Fruit fly (Drosophila melanogaster) whole organism, embryonic: ENCODE data around the gene CG10804.

Experiments used
- B-H2 ChIP-seq: fragments of 200-800 bp; sonication (Bioruptor generic); optimal IDR thresholded peaks from 2 replicates; lab custom pipeline; 2018; ENCODE audit warnings: missing biosample characterization, mild to moderate bottlenecking, missing genetic modification characterization
- BEAF-32 ChIP-seq: fragments of 200-800 bp; sonication (Bioruptor generic); optimal IDR thresholded peaks from 3 replicates; lab custom pipeline; 2017; ENCODE audit warnings: missing biosample characterization, missing genetic modification characterization, mild to moderate bottlenecking, moderate library complexity, missing genetic modification reagents
- CG10959 ChIP-seq: fragments of 200-800 bp; sonication (Bioruptor generic); IDR thresholded peaks from 2 replicates; pipeline ENCODE4 v1.3.6; 2022; ENCODE audit warnings: missing biosample characterization, missing genetic modification characterization
- CG12155 ChIP-seq: fragments of 200-800 bp; sonication (Bioruptor generic); optimal IDR thresholded peaks from 3 replicates; lab custom pipeline; 2016; ENCODE audit warnings: missing biosample characterization, missing genetic modification characterization
- CG12744 ChIP-seq: fragments of 200-800 bp; sonication (Bioruptor generic); optimal IDR thresholded peaks from 2 replicates; lab custom pipeline; 2016; ENCODE audit warnings: missing biosample characterization, missing genetic modification characterization
- CG13894 ChIP-seq: fragments of 200-800 bp; sonication (Bioruptor generic); optimal IDR thresholded peaks from 3 replicates; lab custom pipeline; 2018; ENCODE audit warnings: missing biosample characterization, mild to moderate bottlenecking, missing genetic modification characterization, moderate library complexity
- CG1792 ChIP-seq: fragments of 200-800 bp; sonication (Bioruptor generic); optimal IDR thresholded peaks from 2 replicates; lab custom pipeline; 2016; ENCODE audit warnings: missing biosample characterization, missing genetic modification characterization
- CG2120 ChIP-seq: fragments of 200-800 bp; sonication (Bioruptor generic); optimal IDR thresholded peaks from 3 replicates; lab custom pipeline; 2016; ENCODE audit warnings: missing biosample characterization, missing genetic modification characterization
- CG30431 ChIP-seq: fragments of 200-800 bp; sonication (Bioruptor generic); optimal IDR thresholded peaks from 2 replicates; lab custom pipeline; 2017; ENCODE audit warnings: missing biosample characterization, missing genetic modification characterization
- CG31365 ChIP-seq: fragments of 200-800 bp; sonication (Bioruptor generic); optimal IDR thresholded peaks from 2 replicates; lab custom pipeline; 2018; ENCODE audit warnings: missing biosample characterization, mild to moderate bottlenecking, missing genetic modification characterization
- CG32532 ChIP-seq: fragments of 200-800 bp; sonication (Bioruptor generic); IDR thresholded peaks from 2 replicates; pipeline ENCODE4 v1.3.6; 2022; ENCODE audit warnings: missing biosample characterization, missing genetic modification characterization
- CG7963 ChIP-seq: fragments of 200-800 bp; sonication (Bioruptor generic); IDR thresholded peaks from 3 replicates; pipeline ENCODE4 v1.3.6; 2022; ENCODE audit warnings: missing biosample characterization, missing genetic modification characterization; ENCODE audit not compliant: partially characterized antibody
- CG7987 ChIP-seq: fragments of 200-800 bp; sonication (Bioruptor generic); optimal IDR thresholded peaks from 2 replicates; lab custom pipeline; 2018; ENCODE audit warnings: missing biosample characterization, mild to moderate bottlenecking, missing genetic modification characterization, moderate library complexity
- CG9215 ChIP-seq: fragments of 200-800 bp; sonication (Bioruptor generic); IDR thresholded peaks from 2 replicates; pipeline ENCODE4 v1.3.6; 2022; ENCODE audit warnings: missing biosample characterization, missing genetic modification characterization
- CG9727 ChIP-seq: fragments of 200-800 bp; sonication (Bioruptor generic); optimal IDR thresholded peaks from 3 replicates; lab custom pipeline; 2017; ENCODE audit warnings: missing biosample characterization, mild to moderate bottlenecking, missing genetic modification characterization
- D ChIP-seq, 2 experiments: fragments of 200-800 bp in 1 of 2; fragments of >200 bp in 1 of 2; sonication (Bioruptor generic) in 1 of 2; optimal IDR thresholded peaks; 2 replicates in 1 of 2; 3 replicates in 1 of 2; lab custom pipeline; 2017; ENCODE audit warnings: mild to moderate bottlenecking in 1 of 2, missing biosample characterization in 1 of 2, missing genetic modification characterization in 1 of 2, missing genetic modification reagents in 1 of 2
- Dek ChIP-seq: fragments of 200-800 bp; sonication (Bioruptor generic); optimal IDR thresholded peaks from 3 replicates; lab custom pipeline; 2019; ENCODE audit warnings: missing biosample characterization, mild to moderate bottlenecking, missing genetic modification characterization, moderate library complexity
- Dp ChIP-seq: fragments of 200-800 bp; sonication (Bioruptor generic); optimal IDR thresholded peaks from 2 replicates; lab custom pipeline; 2018; ENCODE audit warnings: missing biosample characterization, mild to moderate bottlenecking, missing genetic modification characterization, moderate library complexity
- Ets65A ChIP-seq: fragments of 200-800 bp; sonication (Bioruptor generic); peaks from one replicate; lab custom pipeline; 2016; ENCODE audit warnings: missing biosample characterization, missing genetic modification characterization
- Hey ChIP-seq: fragments of 200-800 bp; sonication (Bioruptor generic); optimal IDR thresholded peaks from 3 replicates; lab custom pipeline; 2018; ENCODE audit warnings: missing biosample characterization, mild to moderate bottlenecking, missing genetic modification characterization
- Hsf ChIP-seq: fragments of 200-800 bp; sonication (Bioruptor generic); optimal IDR thresholded peaks from 3 replicates; lab custom pipeline; 2016; ENCODE audit warnings: missing biosample characterization, missing genetic modification characterization
- Med ChIP-seq: fragments of 200-800 bp; sonication (Bioruptor generic); peaks from one replicate; lab custom pipeline; 2016; ENCODE audit warnings: missing biosample characterization, missing genetic modification characterization, mild to moderate bottlenecking, inconsistent platforms, moderate library complexity
- Pdp1 ChIP-seq, 2 experiments: fragments of 200-800 bp; sonication (Bioruptor generic); optimal IDR thresholded peaks; 3 replicates each; lab custom pipeline; 2016; ENCODE audit warnings: missing biosample characterization in 2 of 2, missing genetic modification characterization in 2 of 2, mild to moderate bottlenecking in 1 of 2, moderate library complexity in 1 of 2
- Scr ChIP-seq: fragments of 200-800 bp; sonication (Bioruptor generic); IDR thresholded peaks from 2 replicates; pipeline ENCODE4 v1.3.6; 2022; ENCODE audit warnings: missing biosample characterization, missing genetic modification characterization; ENCODE audit not compliant: partially characterized antibody
- Sin3A ChIP-seq: fragments of >200 bp; optimal IDR thresholded peaks from 2 replicates; lab custom pipeline; 2018
- Sox102F ChIP-seq: fragments of 200-800 bp; sonication (Bioruptor generic); optimal IDR thresholded peaks from 2 replicates; lab custom pipeline; 2018; ENCODE audit warnings: missing biosample characterization, mild to moderate bottlenecking, missing genetic modification characterization, moderate library complexity
- al ChIP-seq: fragments of 200-800 bp; sonication (Bioruptor generic); IDR thresholded peaks from 2 replicates; pipeline ENCODE4 v1.3.6; 2022; ENCODE audit warnings: missing biosample characterization, missing genetic modification characterization
- dati ChIP-seq: fragments of 200-800 bp; sonication (Bioruptor generic); IDR thresholded peaks from 2 replicates; pipeline ENCODE4 v1.3.6; 2022; ENCODE audit warnings: missing biosample characterization, missing genetic modification characterization
- dm ChIP-seq: fragments of 200-800 bp; sonication (Bioruptor generic); optimal IDR thresholded peaks from 3 replicates; lab custom pipeline; 2016; ENCODE audit warnings: missing biosample characterization, missing genetic modification characterization
- ftz-f1 ChIP-seq: fragments of 200-800 bp; sonication (Bioruptor generic); optimal IDR thresholded peaks from 2 replicates; lab custom pipeline; 2016; ENCODE audit warnings: missing biosample characterization, missing genetic modification characterization
- fu2 ChIP-seq: fragments of 200-800 bp; sonication (Bioruptor generic); optimal IDR thresholded peaks from 2 replicates; lab custom pipeline; 2016; ENCODE audit warnings: missing biosample characterization, missing genetic modification characterization
- gem ChIP-seq: fragments of 200-800 bp; sonication (Bioruptor generic); optimal IDR thresholded peaks from 2 replicates; lab custom pipeline; 2019; ENCODE audit warnings: missing biosample characterization, mild to moderate bottlenecking, missing genetic modification characterization, moderate library complexity
- grau ChIP-seq: fragments of 200-800 bp; optimal IDR thresholded peaks from 3 replicates; lab custom pipeline; 2019; ENCODE audit warnings: missing biosample characterization, mild to moderate bottlenecking, missing genetic modification characterization, moderate library complexity
- ham ChIP-seq: fragments of 200-800 bp; sonication (Bioruptor generic); IDR thresholded peaks from 2 replicates; pipeline ENCODE4 v1.3.6; 2022; ENCODE audit warnings: missing biosample characterization, missing genetic modification characterization
- hkb ChIP-seq, 2 experiments: fragments of 200-800 bp in 1 of 2; fragments of >200 bp in 1 of 2; sonication (Bioruptor generic) in 1 of 2; IDR thresholded peaks in 1 of 2; optimal IDR thresholded peaks in 1 of 2; 2 replicates each; pipeline versions ENCODE4 v1.3.6 to Lab custom; 2017 to 2022; ENCODE audit warnings: missing biosample characterization in 1 of 2, missing genetic modification characterization in 1 of 2
- inv ChIP-seq: fragments of 200-800 bp; sonication (Bioruptor generic); IDR thresholded peaks from 2 replicates; pipeline ENCODE4 v1.3.6; 2022; ENCODE audit warnings: missing biosample characterization, missing genetic modification characterization; ENCODE audit not compliant: partially characterized antibody
- kay ChIP-seq: fragments of 200-800 bp; sonication (Bioruptor generic); optimal IDR thresholded peaks from 2 replicates; lab custom pipeline; 2016; ENCODE audit warnings: missing biosample characterization, missing genetic modification characterization
- lmd ChIP-seq: fragments of 200-800 bp; sonication (Bioruptor generic); IDR thresholded peaks from 2 replicates; pipeline ENCODE4 v1.3.6; 2022; ENCODE audit warnings: missing biosample characterization, missing genetic modification characterization
- lov ChIP-seq, 2 experiments: fragments of 200-800 bp in 1 of 2; fragments of >200 bp in 1 of 2; sonication (Bioruptor generic) in 1 of 2; IDR thresholded peaks in 1 of 2; optimal IDR thresholded peaks in 1 of 2; 2 replicates in 1 of 2; 3 replicates in 1 of 2; pipeline versions ENCODE4 v1.3.6 to Lab custom; 2017 to 2022; ENCODE audit warnings: missing biosample characterization in 1 of 2, missing genetic modification characterization in 1 of 2
- pum ChIP-seq: fragments of 200-800 bp; sonication (Bioruptor generic); optimal IDR thresholded peaks from 2 replicates; lab custom pipeline; 2016; ENCODE audit warnings: missing biosample characterization, missing genetic modification characterization
- ro ChIP-seq: fragments of 200-800 bp; sonication (Bioruptor generic); IDR thresholded peaks from 2 replicates; pipeline ENCODE4 v1.3.6; 2022; ENCODE audit warnings: missing biosample characterization, missing genetic modification characterization
- row ChIP-seq: fragments of 200-800 bp; sonication (Bioruptor generic); IDR thresholded peaks from 3 replicates; pipeline ENCODE4 v1.3.6; 2022; ENCODE audit warnings: missing biosample characterization, missing genetic modification characterization
- slbo ChIP-seq: fragments of 200-800 bp; sonication (Bioruptor generic); IDR thresholded peaks from 2 replicates; pipeline ENCODE4 v1.3.6; 2022; ENCODE audit warnings: missing biosample characterization, missing genetic modification characterization
- slou ChIP-seq: fragments of 200-800 bp; sonication (Bioruptor generic); optimal IDR thresholded peaks from 3 replicates; lab custom pipeline; 2016; ENCODE audit warnings: missing biosample characterization, missing genetic modification characterization
- stc ChIP-seq: fragments of 200-800 bp; sonication (Bioruptor generic); IDR thresholded peaks from 2 replicates; pipeline ENCODE4 v1.3.6; 2022; ENCODE audit warnings: missing biosample characterization, missing genetic modification characterization
- trh ChIP-seq: fragments of 200-800 bp; sonication (Bioruptor generic); optimal IDR thresholded peaks from 2 replicates; lab custom pipeline; 2016; ENCODE audit warnings: missing biosample characterization, missing genetic modification characterization

Gene CG10804

dm6 chrX:3460140-3460642, 21.9 kb downstream of the CG10804 start, which contains the start of the genes CG16782 and CG10801 (continued):
- no peak for TF ChIP-seq Dp (GFP tag; lab: Kevin White, UChicago)
- TF ChIP-seq, all 482 proteins: peak for 0

DNA sequence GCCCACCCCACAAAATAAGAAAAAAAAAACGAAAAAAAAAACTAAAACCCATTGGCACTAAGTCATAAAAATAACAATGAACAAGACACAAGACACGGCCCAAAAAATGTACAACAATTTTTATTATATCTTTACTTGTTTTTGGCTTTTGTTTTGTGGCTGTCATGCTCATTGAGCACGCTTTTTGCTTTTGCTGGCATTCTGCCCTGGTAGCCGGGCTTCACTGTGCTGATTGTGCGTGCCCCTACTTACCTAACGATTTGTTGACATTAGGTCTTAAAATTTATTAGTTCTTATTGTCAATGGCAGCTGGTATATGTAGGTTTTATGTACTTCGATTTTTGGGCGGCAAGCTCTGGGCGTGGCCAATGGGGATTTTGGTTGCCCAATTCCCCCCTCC, 23.6 kb downstream of the CG10804 start:
- no peak for TF ChIP-seq trh (GFP tag; lab: Kevin White, UChicago)
- TF ChIP-seq CG1792 (GFP tag; lab: Kevin White, UChicago): no peak
- no peak for TF ChIP-seq kay (GFP tag; lab: Kevin White, UChicago)
- TF ChIP-seq dati (GFP tag; lab: Robert Waterston, UW): no peak
- peak; percentile 40 for TF ChIP-seq slbo (GFP tag; lab: Robert Waterston, UW)
- peak; percentile 39; the same call in 2 of the 3 replicates for TF ChIP-seq row
- TF ChIP-seq CG12744 (GFP tag; lab: Kevin White, UChicago): no peak
- no peak for TF ChIP-seq ham (GFP tag; lab: Robert Waterston, UW)
- peak; percentile 68 for TF ChIP-seq Ets65A (GFP tag; lab: Kevin White, UChicago)
- TF ChIP-seq Pdp1 (GFP tag; optimal IDR thresholded peaks at IDR 0.05; lab: Kevin White, UChicago): peak in 1 of 2 experiments; percentile 23
- TF ChIP-seq Med (GFP tag; lab: Kevin White, UChicago): peak; percentile 21
- TF ChIP-seq inv (GFP tag; lab: Robert Waterston, UW): no peak
- TF ChIP-seq grau (tag; lab: Kevin White, UChicago): peak; percentile 63
- peak; percentile 19; the same call in 1 of the 2 replicates for TF ChIP-seq lmd (GFP tag; lab: Robert Waterston, UW)
- no peak for TF ChIP-seq BEAF-32
- TF ChIP-seq hkb (optimal IDR thresholded peaks at IDR 0.05; lab: Kevin White, UChicago): no peak
- TF ChIP-seq hkb (GFP tag; IDR thresholded peaks at IDR 0.05; lab: Robert Waterston, UW): 0 out of 2 replicates have a peak, but pooled peaks have one; percentile 29
- TF ChIP-seq B-H2 (GFP tag; lab: Kevin White, UChicago): no peak
- no peak for TF ChIP-seq stc
- no peak for TF ChIP-seq CG7963 (GFP tag; lab: Robert Waterston, UW)
- no peak for TF ChIP-seq CG9215 (GFP tag; lab: Robert Waterston, UW)
- no peak for TF ChIP-seq ro (GFP tag; lab: Robert Waterston, UW)

dm6 chrX:3457518-3457917, 24.6 kb downstream of the CG10804 start:
- TF ChIP-seq slbo (GFP tag; lab: Robert Waterston, UW) (peak; percentile 53), fu2 (GFP tag; lab: Kevin White, UChicago) (no peak), D (optimal IDR thresholded peaks at IDR 0.05; lab: Kevin White, UChicago) (no peak), D (GFP tag; optimal IDR thresholded peaks at IDR 0.05; lab: Kevin White, UChicago) (no peak), pum (GFP tag; lab: Kevin White, UChicago) (no peak), CG2120 (GFP tag; lab: Kevin White, UChicago) (peak; percentile 16), Hey (no peak), Sin3A (lab: Kevin White, UChicago) (no peak), slou (GFP tag; lab: Kevin White, UChicago) (no peak), dm (no peak), Hsf (GFP tag; lab: Kevin White, UChicago) (peak; percentile 5), Sox102F (peak; percentile 2), CG12744 (GFP tag; lab: Kevin White, UChicago) (no peak), CG31365 (no peak), CG10959 (GFP tag; lab: Robert Waterston, UW) (no peak), B-H2 (GFP tag; lab: Kevin White, UChicago) (no peak), CG12155 (no peak), CG7987 (no peak), lmd (GFP tag; lab: Robert Waterston, UW) (peak; percentile 25; the same call in 1 of the 2 replicates), CG13894 (tag; lab: Kevin White, UChicago) (peak; percentile 27), Scr (GFP tag; lab: Robert Waterston, UW) (no peak), CG9727 (GFP tag; lab: Kevin White, UChicago) (no peak), gem (tag; lab: Kevin White, UChicago) (peak; percentile 15), ftz-f1 (GFP tag; lab: Kevin White, UChicago) (no peak), Med (GFP tag; lab: Kevin White, UChicago) (peak; percentile 43), al (GFP tag; lab: Robert Waterston, UW) (0 out of 2 replicates have a peak, but pooled peaks have one; percentile 10), Dek (tag; lab: Kevin White, UChicago) (no peak), CG30431 (GFP tag; lab: Kevin White, UChicago) (no peak), CG32532 (GFP tag; lab: Robert Waterston, UW) (peak; percentile 25; the same call in 1 of the 2 replicates), lov (optimal IDR thresholded peaks at IDR 0.05; lab: Kevin White, UChicago) (no peak), lov (GFP tag; IDR thresholded peaks at IDR 0.05; lab: Robert Waterston, UW) (no peak)
